In the genomic region with DNA sequence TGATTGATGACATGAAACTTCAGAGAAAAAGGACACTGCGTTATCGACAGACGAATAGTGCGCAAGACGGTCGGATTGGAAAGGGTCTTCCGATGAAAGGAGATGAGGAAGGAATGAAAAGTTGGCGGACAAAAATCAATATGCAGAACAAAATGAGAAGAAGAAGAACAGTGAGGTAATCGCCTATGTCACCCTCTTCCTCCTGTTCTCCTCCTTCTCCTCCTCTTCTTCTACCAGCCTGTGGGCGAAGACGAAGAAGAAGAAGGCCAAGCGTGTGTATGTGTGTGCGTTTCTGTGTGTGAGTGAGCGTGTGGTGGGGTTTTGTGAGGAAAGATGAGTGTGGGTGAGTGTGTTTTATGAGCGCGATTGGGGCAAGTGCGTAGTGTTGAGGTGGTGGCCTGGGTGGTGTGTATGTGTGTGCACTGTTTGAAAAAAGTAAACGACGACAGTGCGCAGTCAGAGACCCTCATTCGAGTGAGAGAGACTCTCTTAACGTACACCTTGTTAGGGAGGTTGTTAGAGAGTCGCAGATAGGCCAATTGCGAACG, we compare ENCODE assay signal across 3 worm cellular contexts.
A peak's percentile ranks its signal among the peaks of the same experiment; 100 is the strongest.
TF ChIP-seq lines count a peak whose summit lies in the region.

tsp-21 (plus strand) TSS at position 146 of the 548 bp plus-strand sequence.

TF ChIP-seq in whole organism, L1 larva, 84 proteins besides CTCF, POLR2A, EP300 and RAD21 (continued from another document and continues in another):
- TF ChIP-seq irx-1 (tag; optimal IDR thresholded peaks at IDR 0.05; lab: Kevin White, UChicago), result peak; percentile 15
- TF ChIP-seq elt-3 (tag; optimal IDR thresholded peaks at IDR 0.05; lab: Kevin White, UChicago), result peak in 3 of 6 experiments; percentile 18 to 74 (median 38)
- no peak for TF ChIP-seq nhr-84 (tag; optimal IDR thresholded peaks at IDR 0.05; lab: Kevin White, UChicago)
- peak in 1 of 2 experiments; percentile 71 for TF ChIP-seq mdl-1 (tag; optimal IDR thresholded peaks at IDR 0.05; lab: Kevin White, UChicago)
- 0 out of 2 replicates have a peak, but pooled peaks have one; percentile 9 for TF ChIP-seq grh-1 (GFP tag; IDR thresholded peaks at IDR 0.05; lab: Robert Waterston, UW)
- TF ChIP-seq hlh-17 (GFP tag; optimal IDR thresholded peaks at IDR 0.05; lab: Kevin White, UChicago; ENCODE audit: borderline replicate concordance), result no peak
- TF ChIP-seq fkh-4 (tag; optimal IDR thresholded peaks at IDR 0.05; lab: Kevin White, UChicago; ENCODE audit: borderline replicate concordance), result no peak
- TF ChIP-seq dsc-1 (tag; optimal IDR thresholded peaks at IDR 0.05; lab: Kevin White, UChicago), result peak; percentile 11
- peak; percentile 38 for TF ChIP-seq elt-2 (tag; optimal IDR thresholded peaks at IDR 0.05; lab: Kevin White, UChicago)
- no peak for TF ChIP-seq C04F5.9 (tag; optimal IDR thresholded peaks at IDR 0.05; lab: Kevin White, UChicago)
- TF ChIP-seq zag-1 (tag; optimal IDR thresholded peaks at IDR 0.05; lab: Kevin White, UChicago), result no peak
- peak; percentile 67 for TF ChIP-seq lin-13 (GFP tag; optimal IDR thresholded peaks at IDR 0.05; lab: Kevin White, UChicago)
- no peak for TF ChIP-seq unc-130 (tag; optimal IDR thresholded peaks at IDR 0.05; lab: Kevin White, UChicago)
- TF ChIP-seq unc-98 (GFP tag; IDR thresholded peaks at IDR 0.05; lab: Robert Waterston, UW), result no peak
- peak; percentile 77 for TF ChIP-seq nhr-71 (tag; optimal IDR thresholded peaks at IDR 0.05; lab: Kevin White, UChicago)
- TF ChIP-seq ama-1 (optimal IDR thresholded peaks at IDR 0.05; lab: Kevin White, UChicago), result no peak
- no peak for TF ChIP-seq lir-3 (tag; optimal IDR thresholded peaks at IDR 0.05; lab: Kevin White, UChicago; ENCODE audit: poor library complexity)
- peak; percentile 76 for TF ChIP-seq fos-1 (tag; optimal IDR thresholded peaks at IDR 0.05; lab: Kevin White, UChicago)
- no peak for TF ChIP-seq fkh-10 (GFP tag; optimal IDR thresholded peaks at IDR 0.05; lab: Kevin White, UChicago)
- TF ChIP-seq jun-1 (tag; optimal IDR thresholded peaks at IDR 0.05; lab: Kevin White, UChicago), result peak; percentile 82
- no peak for TF ChIP-seq aha-1 (tag; optimal IDR thresholded peaks at IDR 0.05; lab: Kevin White, UChicago)
- no peak for TF ChIP-seq vab-15 (tag; optimal IDR thresholded peaks at IDR 0.05; lab: Kevin White, UChicago)
- peak; percentile 32 for TF ChIP-seq fkh-8 (tag; optimal IDR thresholded peaks at IDR 0.05; lab: Kevin White, UChicago)
- TF ChIP-seq lin-39 (tag; optimal IDR thresholded peaks at IDR 0.05; lab: Kevin White, UChicago), result no peak
- peak; percentile 57 for TF ChIP-seq nhr-19 (GFP tag; conservative IDR thresholded peaks at IDR 0.05; lab: Robert Waterston, UW)
- no peak for TF ChIP-seq unc-30 (tag; optimal IDR thresholded peaks at IDR 0.05; lab: Kevin White, UChicago)
- peak; percentile 28 to 78 for TF ChIP-seq lsy-2 (tag; optimal IDR thresholded peaks at IDR 0.05; lab: Kevin White, UChicago)
- no peak for TF ChIP-seq pag-3 (tag; optimal IDR thresholded peaks at IDR 0.05; lab: Kevin White, UChicago; ENCODE audit: borderline replicate concordance, insufficient read depth)
- peak; percentile 69 for TF ChIP-seq nhr-47 (tag; optimal IDR thresholded peaks at IDR 0.05; lab: Kevin White, UChicago)
- no peak for TF ChIP-seq sptf-1 (tag; optimal IDR thresholded peaks at IDR 0.05; lab: Kevin White, UChicago)
- no peak for TF ChIP-seq Y116A8C.19 (tag; optimal IDR thresholded peaks at IDR 0.05; lab: Kevin White, UChicago; ENCODE audit: borderline replicate concordance)
- peak; percentile 5 for TF ChIP-seq unc-86 (tag; optimal IDR thresholded peaks at IDR 0.05; lab: Kevin White, UChicago)
- peak; percentile 71 for TF ChIP-seq nhr-237 (tag; optimal IDR thresholded peaks at IDR 0.05; lab: Kevin White, UChicago)
- peak; percentile 66 for TF ChIP-seq swsn-7 (tag; optimal IDR thresholded peaks at IDR 0.05; lab: Kevin White, UChicago)
- TF ChIP-seq C34B4.2 (tag; optimal IDR thresholded peaks at IDR 0.05; lab: Kevin White, UChicago), result no peak
- TF ChIP-seq zip-4 (GFP tag; optimal IDR thresholded peaks at IDR 0.05; lab: Kevin White, UChicago), result no peak
- TF ChIP-seq F16B12.6 (tag; optimal IDR thresholded peaks at IDR 0.05; lab: Kevin White, UChicago), result no peak
- TF ChIP-seq snpc-4 (tag; optimal IDR thresholded peaks at IDR 0.05; lab: Kevin White, UChicago), result no peak
- peak in 1 of 2 experiments; percentile 50 for TF ChIP-seq ztf-11 (tag; optimal IDR thresholded peaks at IDR 0.05; lab: Kevin White, UChicago)
- no peak for TF ChIP-seq ets-5 (GFP tag; IDR thresholded peaks at IDR 0.05; lab: Robert Waterston, UW)
- no peak for TF ChIP-seq nhr-76 (tag; optimal IDR thresholded peaks at IDR 0.05; lab: Kevin White, UChicago)

TF ChIP-seq in whole organism, L3 larva, 47 proteins besides CTCF, POLR2A, EP300 and RAD21 (continued from another document):
- peak; percentile 50 for TF ChIP-seq lin-15B (tag; optimal IDR thresholded peaks at IDR 0.05; lab: Kevin White, UChicago)
- no peak for TF ChIP-seq ztf-11 (tag; optimal IDR thresholded peaks at IDR 0.05; lab: Kevin White, UChicago)
- TF ChIP-seq nhr-25 (tag; optimal IDR thresholded peaks at IDR 0.05; lab: Kevin White, UChicago), result peak; percentile 97
- peak; percentile 84 for TF ChIP-seq hmg-11 (tag; optimal IDR thresholded peaks at IDR 0.05; lab: Kevin White, UChicago)
- TF ChIP-seq nhr-67 (tag; optimal IDR thresholded peaks at IDR 0.05; lab: Kevin White, UChicago), result no peak
- TF ChIP-seq ama-1 (optimal IDR thresholded peaks at IDR 0.05; lab: Kevin White, UChicago), result peak; percentile 50
- peak; percentile 59 for TF ChIP-seq fos-1 (tag; optimal IDR thresholded peaks at IDR 0.05; lab: Kevin White, UChicago)
- no peak for TF ChIP-seq fkh-10 (GFP tag; optimal IDR thresholded peaks at IDR 0.05; lab: Kevin White, UChicago)
- peak; percentile 85 for TF ChIP-seq nhr-23 (tag; optimal IDR thresholded peaks at IDR 0.05; lab: Kevin White, UChicago)
- TF ChIP-seq unc-62 (GFP tag; optimal IDR thresholded peaks at IDR 0.05; lab: Kevin White, UChicago), result peak; percentile 24
- peak; percentile 84 for TF ChIP-seq nfya-1 (tag; optimal IDR thresholded peaks at IDR 0.05; lab: Kevin White, UChicago; ENCODE audit: insufficient read depth)
- peak; percentile 55 for TF ChIP-seq ceh-28 (tag; optimal IDR thresholded peaks at IDR 0.05; lab: Kevin White, UChicago)
- TF ChIP-seq zag-1 (tag; optimal IDR thresholded peaks at IDR 0.05; lab: Kevin White, UChicago), result no peak
- TF ChIP-seq mml-1 (tag; optimal IDR thresholded peaks at IDR 0.05; lab: Kevin White, UChicago), result no peak
- TF ChIP-seq ZK546.5 (tag; optimal IDR thresholded peaks at IDR 0.05; lab: Kevin White, UChicago), result no peak
- TF ChIP-seq lsy-12 (tag; optimal IDR thresholded peaks at IDR 0.05; lab: Kevin White, UChicago), result peak; percentile 64
- no peak for TF ChIP-seq nhr-237 (tag; optimal IDR thresholded peaks at IDR 0.05; lab: Kevin White, UChicago)
- peak; percentile 84 for TF ChIP-seq egl-27 (tag; optimal IDR thresholded peaks at IDR 0.05; lab: Kevin White, UChicago)
- peak; percentile 72 for TF ChIP-seq nhr-43 (tag; optimal IDR thresholded peaks at IDR 0.05; lab: Kevin White, UChicago; ENCODE audit: poor library complexity, severe bottlenecking)
- peak; percentile 61 for TF ChIP-seq snpc-4 (tag; optimal IDR thresholded peaks at IDR 0.05; lab: Kevin White, UChicago)
- no peak for TF ChIP-seq fkh-2 (tag; optimal IDR thresholded peaks at IDR 0.05; lab: Kevin White, UChicago)
- peak; percentile 94 for TF ChIP-seq pha-4 (tag; optimal IDR thresholded peaks at IDR 0.05; lab: Kevin White, UChicago)
- TF ChIP-seq egl-5 (tag; optimal IDR thresholded peaks at IDR 0.05; lab: Kevin White, UChicago), result peak; percentile 39
- TF ChIP-seq unc-39 (tag; optimal IDR thresholded peaks at IDR 0.05; lab: Kevin White, UChicago), result no peak
- peak; percentile 15 for TF ChIP-seq tbx-2 (tag; optimal IDR thresholded peaks at IDR 0.05; lab: Kevin White, UChicago)
- no peak for TF ChIP-seq ceh-9 (tag; optimal IDR thresholded peaks at IDR 0.05; lab: Kevin White, UChicago)
- TF ChIP-seq skn-1 (tag; optimal IDR thresholded peaks at IDR 0.05; lab: Kevin White, UChicago), result peak; percentile 66
- no peak for TF ChIP-seq aly-2 (tag; optimal IDR thresholded peaks at IDR 0.05; lab: Kevin White, UChicago)
- TF ChIP-seq ceh-82 (tag; optimal IDR thresholded peaks at IDR 0.05; lab: Kevin White, UChicago), result no peak

TF ChIP-seq in whole organism, young adult, 124 proteins besides CTCF, POLR2A, EP300 and RAD21 (continued from another document and continues in another):
- no peak for TF ChIP-seq nhr-179 (tag; optimal IDR thresholded peaks at IDR 0.05; lab: Kevin White, UChicago)
- no peak for TF ChIP-seq him-1 (tag; optimal IDR thresholded peaks at IDR 0.05; lab: Kevin White, UChicago)
- no peak for TF ChIP-seq B0019.2 (GFP tag; conservative IDR thresholded peaks at IDR 0.05; lab: Robert Waterston, UW)
- peak; percentile 53; the same call in 1 of the 2 replicates for TF ChIP-seq mcd-1 (GFP tag; IDR thresholded peaks at IDR 0.05; lab: Robert Waterston, UW)
- TF ChIP-seq ztf-28 (GFP tag; IDR thresholded peaks at IDR 0.05; lab: Robert Waterston, UW), result no peak
- peak; percentile 92 for TF ChIP-seq lir-1 (GFP tag; conservative IDR thresholded peaks at IDR 0.05; lab: Robert Waterston, UW)
- TF ChIP-seq ceh-91 (GFP tag; IDR thresholded peaks at IDR 0.05; lab: Robert Waterston, UW), result no peak
- TF ChIP-seq cebp-1 (GFP tag; IDR thresholded peaks at IDR 0.05; lab: Robert Waterston, UW), result peak; percentile 39; the same call in 1 of the 2 replicates
- TF ChIP-seq cebp-1 (tag; optimal IDR thresholded peaks at IDR 0.05; lab: Kevin White, UChicago), result peak; percentile 81
- no peak for TF ChIP-seq ztf-22 (GFP tag; optimal IDR thresholded peaks at IDR 0.05; lab: Kevin White, UChicago)
- TF ChIP-seq F57C9.4 (tag; optimal IDR thresholded peaks at IDR 0.05; lab: Kevin White, UChicago), result no peak
- no peak for TF ChIP-seq F52B5.7 (tag; optimal IDR thresholded peaks at IDR 0.05; lab: Kevin White, UChicago)
- peak; percentile 45 for TF ChIP-seq nhr-90 (tag; optimal IDR thresholded peaks at IDR 0.05; lab: Kevin White, UChicago)
- peak; percentile 90 for TF ChIP-seq nhr-80 (tag; optimal IDR thresholded peaks at IDR 0.05; lab: Kevin White, UChicago)
- TF ChIP-seq snpc-3.4 (tag; optimal IDR thresholded peaks at IDR 0.05; lab: Kevin White, UChicago), result no peak
- no peak for TF ChIP-seq unc-62 (GFP tag; optimal IDR thresholded peaks at IDR 0.05; lab: Kevin White, UChicago)
- TF ChIP-seq tbp1 (GFP tag; optimal IDR thresholded peaks at IDR 0.05; lab: Kevin White, UChicago), result peak; percentile 35
- TF ChIP-seq unc-130 (GFP tag; optimal IDR thresholded peaks at IDR 0.05; lab: Kevin White, UChicago), result no peak
- no peak for TF ChIP-seq snpc-1.1 (tag; optimal IDR thresholded peaks at IDR 0.05; lab: Kevin White, UChicago; ENCODE audit: insufficient read depth)
- no peak for TF ChIP-seq dpl-1 (GFP tag; optimal IDR thresholded peaks at IDR 0.05; lab: Kevin White, UChicago)
- no peak for TF ChIP-seq tlf-1 (GFP tag; optimal IDR thresholded peaks at IDR 0.05; lab: Kevin White, UChicago)
- TF ChIP-seq nhr-27 (tag; optimal IDR thresholded peaks at IDR 0.05; lab: Kevin White, UChicago), result no peak
- TF ChIP-seq attf-5 (GFP tag; optimal IDR thresholded peaks at IDR 0.05; lab: Kevin White, UChicago), result peak; percentile 60
- TF ChIP-seq hmg-1.2 (GFP tag; IDR thresholded peaks at IDR 0.05; lab: Robert Waterston, UW), result peak; percentile 74; the same call in 1 of the 2 replicates
- TF ChIP-seq egl-18 (GFP tag; IDR thresholded peaks at IDR 0.05; lab: Robert Waterston, UW), result no peak
- no peak for TF ChIP-seq hrde-1 (tag; optimal IDR thresholded peaks at IDR 0.05; lab: Kevin White, UChicago; ENCODE audit: borderline replicate concordance)
- TF ChIP-seq egrh-3 (GFP tag; IDR thresholded peaks at IDR 0.05; lab: Robert Waterston, UW), result peak; percentile 74
- TF ChIP-seq lin-54 (GFP tag; optimal IDR thresholded peaks at IDR 0.05; lab: Kevin White, UChicago), result peak; percentile 9
- TF ChIP-seq K12H6.12 (tag; optimal IDR thresholded peaks at IDR 0.05; lab: Kevin White, UChicago), result peak; percentile 61
- TF ChIP-seq xnd-1 (tag; optimal IDR thresholded peaks at IDR 0.05; lab: Kevin White, UChicago), result no peak
- TF ChIP-seq bed-1 (GFP tag; IDR thresholded peaks at IDR 0.05; lab: Robert Waterston, UW), result no peak
- peak; percentile 71; the same call in 1 of the 2 replicates for TF ChIP-seq B0336.3 (GFP tag; IDR thresholded peaks at IDR 0.05; lab: Robert Waterston, UW)
- TF ChIP-seq F37B4.10 (GFP tag; IDR thresholded peaks at IDR 0.05; lab: Robert Waterston, UW), result no peak
- no peak for TF ChIP-seq B0035.1 (tag; optimal IDR thresholded peaks at IDR 0.05; lab: Kevin White, UChicago)
- TF ChIP-seq madf-6 (GFP tag; IDR thresholded peaks at IDR 0.05; lab: Robert Waterston, UW), result no peak
- TF ChIP-seq mxl-1 (tag; optimal IDR thresholded peaks at IDR 0.05; lab: Kevin White, UChicago), result no peak
- TF ChIP-seq dpff-1 (tag; optimal IDR thresholded peaks at IDR 0.05; lab: Kevin White, UChicago), result no peak
- no peak for TF ChIP-seq efl-1 (GFP tag; optimal IDR thresholded peaks at IDR 0.05; lab: Kevin White, UChicago)
- no peak for TF ChIP-seq F23B12.7 (tag; optimal IDR thresholded peaks at IDR 0.05; lab: Kevin White, UChicago; ENCODE audit: insufficient read depth)
- TF ChIP-seq F33H1.4 (GFP tag; IDR thresholded peaks at IDR 0.05; lab: Robert Waterston, UW), result no peak
- TF ChIP-seq madf-8 (GFP tag; conservative IDR thresholded peaks at IDR 0.05; lab: Robert Waterston, UW), result no peak
- TF ChIP-seq let-526 (GFP tag; IDR thresholded peaks at IDR 0.05; lab: Robert Waterston, UW), result 0 out of 2 replicates have a peak, but pooled peaks have one; percentile 10
- no peak for TF ChIP-seq athp-1 (tag; optimal IDR thresholded peaks at IDR 0.05; lab: Kevin White, UChicago)
- no peak for TF ChIP-seq ztf-3 (GFP tag; optimal IDR thresholded peaks at IDR 0.05; lab: Kevin White, UChicago)
- TF ChIP-seq akir-1 (GFP tag; optimal IDR thresholded peaks at IDR 0.05; lab: Kevin White, UChicago), result no peak
- peak in 1 of 3 experiments; percentile 47 for TF ChIP-seq lin-35 (GFP tag; optimal IDR thresholded peaks at IDR 0.05; lab: Kevin White, UChicago)
- TF ChIP-seq hlh-12 (tag; optimal IDR thresholded peaks at IDR 0.05; lab: Kevin White, UChicago), result no peak
- no peak for TF ChIP-seq ztf-18 (tag; optimal IDR thresholded peaks at IDR 0.05; lab: Kevin White, UChicago)
- TF ChIP-seq pbrm-1 (GFP tag; IDR thresholded peaks at IDR 0.05; lab: Robert Waterston, UW), result 0 out of 2 replicates have a peak, but pooled peaks have one; percentile 16
- TF ChIP-seq aptf-3 (GFP tag; IDR thresholded peaks at IDR 0.05; lab: Robert Waterston, UW), result no peak
- TF ChIP-seq C17E4.6 (GFP tag; IDR thresholded peaks at IDR 0.05; lab: Robert Waterston, UW), result peak; percentile 59; the same call in 1 of the 2 replicates
- TF ChIP-seq ztf-25 (GFP tag; IDR thresholded peaks at IDR 0.05; lab: Robert Waterston, UW), result no peak
- TF ChIP-seq Y67H2A.10 (GFP tag; conservative IDR thresholded peaks at IDR 0.05; lab: Robert Waterston, UW), result no peak
- TF ChIP-seq hmg-20 (GFP tag; IDR thresholded peaks at IDR 0.05; lab: Robert Waterston, UW), result no peak
- no peak for TF ChIP-seq T07F8.4 (tag; optimal IDR thresholded peaks at IDR 0.05; lab: Kevin White, UChicago)
- TF ChIP-seq nhr-120 (GFP tag; IDR thresholded peaks at IDR 0.05; lab: Robert Waterston, UW), result no peak
- TF ChIP-seq hsf-1 (GFP tag; IDR thresholded peaks at IDR 0.05; lab: Robert Waterston, UW), result no peak
- no peak for TF ChIP-seq sptf-2 (GFP tag; optimal IDR thresholded peaks at IDR 0.05; lab: Kevin White, UChicago)
- no peak for TF ChIP-seq ztf-6 (GFP tag; IDR thresholded peaks at IDR 0.05; lab: Robert Waterston, UW)
- no peak for TF ChIP-seq snpc-1.3 (tag; optimal IDR thresholded peaks at IDR 0.05; lab: Kevin White, UChicago; ENCODE audit: insufficient read depth)
- TF ChIP-seq F22D6.2 (tag; optimal IDR thresholded peaks at IDR 0.05; lab: Kevin White, UChicago), result no peak
- no peak for TF ChIP-seq fkh-3 (tag; optimal IDR thresholded peaks at IDR 0.05; lab: Kevin White, UChicago)
- TF ChIP-seq attf-6 (GFP tag; IDR thresholded peaks at IDR 0.05; lab: Robert Waterston, UW), result no peak
- TF ChIP-seq ZK185.1 (tag; optimal IDR thresholded peaks at IDR 0.05; lab: Kevin White, UChicago; ENCODE audit: poor library complexity, severe bottlenecking), result no peak
- TF ChIP-seq nfya-2 (GFP tag; IDR thresholded peaks at IDR 0.05; lab: Robert Waterston, UW), result no peak
